Fruit fly (Drosophila melanogaster) whole organism, embryonic: ENCODE results near the gene CG14966.
A peak's percentile ranks its signal among the peaks of the same experiment; 100 is the strongest.

Source experiments
- Bgb ChIP-seq: fragments of 200-800 bp; sonication (Bioruptor generic); IDR thresholded peaks from 2 replicates; pipeline ENCODE4 v1.3.6; 2022; ENCODE audit warnings: missing biosample characterization, missing genetic modification characterization; ENCODE audit not compliant: partially characterized antibody
- CG11093 ChIP-seq: fragments of 200-800 bp; sonication (Bioruptor generic); IDR thresholded peaks from 3 replicates; pipeline ENCODE4 v1.3.6; 2022; ENCODE audit warnings: missing biosample characterization, missing genetic modification characterization
- CG15479 ChIP-seq: fragments of 200-800 bp; sonication (Bioruptor generic); optimal IDR thresholded peaks from 3 replicates; lab custom pipeline; 2019; ENCODE audit warnings: missing biosample characterization, mild to moderate bottlenecking, missing genetic modification characterization, moderate library complexity
- CG2116 ChIP-seq: fragments of 200-800 bp; sonication (Bioruptor generic); optimal IDR thresholded peaks from 3 replicates; lab custom pipeline; 2018; ENCODE audit warnings: missing biosample characterization, mild to moderate bottlenecking, missing genetic modification characterization
- CG2678 ChIP-seq: fragments of 200-800 bp; sonication (Bioruptor generic); optimal IDR thresholded peaks from 3 replicates; lab custom pipeline; 2019; ENCODE audit warnings: missing biosample characterization, mild to moderate bottlenecking, missing genetic modification characterization, moderate library complexity
- CG32772 ChIP-seq: fragments of 200-800 bp; sonication (Bioruptor generic); IDR thresholded peaks from 2 replicates; pipeline ENCODE4 v1.3.6; 2022; ENCODE audit warnings: missing biosample characterization, missing genetic modification characterization
- CG6683 ChIP-seq: fragments of 200-800 bp; sonication (Bioruptor generic); optimal IDR thresholded peaks from 2 replicates; lab custom pipeline; 2017; ENCODE audit warnings: missing biosample characterization, mild to moderate bottlenecking, missing genetic modification characterization, missing genetic modification reagents
- CG7271 ChIP-seq: fragments of 200-800 bp; sonication (Bioruptor generic); optimal IDR thresholded peaks from 2 replicates; lab custom pipeline; 2018; ENCODE audit warnings: missing biosample characterization, mild to moderate bottlenecking, missing genetic modification characterization, moderate library complexity
- CG7357 ChIP-seq: fragments of 200-800 bp; sonication (Bioruptor generic); IDR thresholded peaks from 3 replicates; pipeline ENCODE4 v1.3.6; 2022; ENCODE audit warnings: missing biosample characterization, missing genetic modification characterization
- Doc3 ChIP-seq: fragments of 200-800 bp; sonication (Bioruptor generic); IDR thresholded peaks from 3 replicates; pipeline ENCODE4 v1.3.6; 2022; ENCODE audit warnings: missing biosample characterization, missing genetic modification characterization; ENCODE audit not compliant: partially characterized antibody
- Dref ChIP-seq: fragments of 200-800 bp; sonication (Bioruptor generic); IDR thresholded peaks from 2 replicates; pipeline ENCODE4 v1.3.6; 2022; ENCODE audit warnings: missing biosample characterization, missing genetic modification characterization
- HLH54F ChIP-seq: fragments of 200-800 bp; sonication (Bioruptor generic); optimal IDR thresholded peaks from 3 replicates; lab custom pipeline; 2016; ENCODE audit warnings: missing biosample characterization, missing genetic modification characterization
- Hmx ChIP-seq: fragments of 200-800 bp; sonication (Bioruptor generic); optimal IDR thresholded peaks from 2 replicates; lab custom pipeline; 2016; ENCODE audit warnings: missing biosample characterization, missing genetic modification characterization
- Hr51 ChIP-seq, 2 experiments: fragments of 200-800 bp; sonication (Bioruptor generic); optimal IDR thresholded peaks; 2 replicates in 1 of 2; 3 replicates in 1 of 2; lab custom pipeline; 2016 to 2018; ENCODE audit warnings: missing biosample characterization in 2 of 2, missing genetic modification characterization in 2 of 2, mild to moderate bottlenecking in 1 of 2, moderate library complexity in 1 of 2
- Lim3 ChIP-seq: fragments of 200-800 bp; sonication (Bioruptor generic); IDR thresholded peaks from 2 replicates; pipeline ENCODE4 v1.3.6; 2022; ENCODE audit warnings: missing biosample characterization, missing genetic modification characterization
- MBD-R2 ChIP-seq: fragments of 200-800 bp; sonication (Bioruptor generic); IDR thresholded peaks from 2 replicates; pipeline ENCODE4 v1.3.6; 2022; ENCODE audit warnings: missing biosample characterization, missing genetic modification characterization
- NC2α ChIP-seq: fragments of 200-800 bp; sonication (Bioruptor generic); optimal IDR thresholded peaks from 2 replicates; lab custom pipeline; 2016; ENCODE audit warnings: missing biosample characterization, missing genetic modification characterization
- Rfx ChIP-seq: fragments of 200-800 bp; sonication (Bioruptor generic); IDR thresholded peaks from 2 replicates; pipeline ENCODE4 v1.3.6; 2022; ENCODE audit warnings: missing biosample characterization, missing genetic modification characterization
- Sin3A ChIP-seq: fragments of >200 bp; optimal IDR thresholded peaks from 2 replicates; lab custom pipeline; 2018
- ab ChIP-seq: fragments of 200-800 bp; sonication (Bioruptor generic); optimal IDR thresholded peaks from 2 replicates; lab custom pipeline; 2016; ENCODE audit warnings: missing biosample characterization, missing genetic modification characterization
- amos ChIP-seq: fragments of 200-800 bp; sonication (Bioruptor generic); IDR thresholded peaks from 2 replicates; pipeline ENCODE4 v1.3.6; 2022; ENCODE audit warnings: missing biosample characterization, missing genetic modification characterization; ENCODE audit not compliant: partially characterized antibody
- ato ChIP-seq: fragments of 200-800 bp; sonication (Bioruptor generic); IDR thresholded peaks from 2 replicates; pipeline ENCODE4 v1.3.6; 2022; ENCODE audit warnings: missing biosample characterization, missing genetic modification characterization; ENCODE audit not compliant: partially characterized antibody
- bigmax ChIP-seq: fragments of 200-800 bp; sonication (Bioruptor generic); optimal IDR thresholded peaks from 2 replicates; lab custom pipeline; 2018; ENCODE audit warnings: missing biosample characterization, mild to moderate bottlenecking, missing genetic modification characterization
- chn ChIP-seq: fragments of 200-800 bp; sonication (Bioruptor generic); optimal IDR thresholded peaks from 2 replicates; lab custom pipeline; 2016; ENCODE audit warnings: missing biosample characterization, missing genetic modification characterization
- hb ChIP-seq: fragments of 200-800 bp; sonication (Bioruptor generic); IDR thresholded peaks from 3 replicates; pipeline ENCODE4 v1.3.6; 2022; ENCODE audit warnings: missing biosample characterization, missing genetic modification characterization; ENCODE audit not compliant: partially characterized antibody
- hbn ChIP-seq: fragments of 200-800 bp; sonication (Bioruptor generic); IDR thresholded peaks from 2 replicates; pipeline ENCODE4 v1.3.6; 2022; ENCODE audit warnings: missing biosample characterization, missing genetic modification characterization; ENCODE audit not compliant: partially characterized antibody
- hkb ChIP-seq, 2 experiments: fragments of 200-800 bp in 1 of 2; fragments of >200 bp in 1 of 2; sonication (Bioruptor generic) in 1 of 2; IDR thresholded peaks in 1 of 2; optimal IDR thresholded peaks in 1 of 2; 2 replicates each; pipeline versions ENCODE4 v1.3.6 to Lab custom; 2017 to 2022; ENCODE audit warnings: missing biosample characterization in 1 of 2, missing genetic modification characterization in 1 of 2
- insv ChIP-seq, 2 experiments: fragments of 200-800 bp; sonication (Bioruptor generic); optimal IDR thresholded peaks; 3 replicates each; lab custom pipeline; 2016 to 2018; ENCODE audit warnings: missing biosample characterization in 2 of 2, missing genetic modification characterization in 2 of 2
- kni ChIP-seq: fragments of 200-800 bp; sonication (Bioruptor generic); optimal IDR thresholded peaks from 3 replicates; lab custom pipeline; 2017; ENCODE audit warnings: mild to moderate bottlenecking, missing biosample characterization, missing genetic modification reagents, missing genetic modification characterization
- lmd ChIP-seq: fragments of 200-800 bp; sonication (Bioruptor generic); IDR thresholded peaks from 2 replicates; pipeline ENCODE4 v1.3.6; 2022; ENCODE audit warnings: missing biosample characterization, missing genetic modification characterization
- pita ChIP-seq: fragments of 200-800 bp; sonication (Bioruptor generic); optimal IDR thresholded peaks from 2 replicates; lab custom pipeline; 2017; ENCODE audit warnings: missing biosample characterization, mild to moderate bottlenecking, missing genetic modification characterization
- rib ChIP-seq: fragments of 200-800 bp; sonication (Bioruptor generic); IDR thresholded peaks from 2 replicates; pipeline ENCODE4 v1.3.6; 2022; ENCODE audit warnings: missing biosample characterization, missing genetic modification characterization
- shn ChIP-seq: fragments of 200-800 bp; sonication (Bioruptor generic); optimal IDR thresholded peaks from 3 replicates; lab custom pipeline; 2016; ENCODE audit warnings: missing biosample characterization, missing genetic modification characterization
- sim ChIP-seq: fragments of 200-800 bp; sonication (Bioruptor generic); IDR thresholded peaks from 2 replicates; pipeline ENCODE4 v1.3.6; 2022; ENCODE audit warnings: missing biosample characterization, missing genetic modification characterization
- slou ChIP-seq: fragments of 200-800 bp; sonication (Bioruptor generic); optimal IDR thresholded peaks from 3 replicates; lab custom pipeline; 2016; ENCODE audit warnings: missing biosample characterization, missing genetic modification characterization
- tgo ChIP-seq: fragments of 200-800 bp; sonication (Bioruptor generic); IDR thresholded peaks from 3 replicates; pipeline ENCODE4 v1.3.6; 2022; ENCODE audit warnings: missing biosample characterization, missing genetic modification characterization
- wor ChIP-seq: fragments of 200-800 bp; sonication (Bioruptor generic); IDR thresholded peaks from 2 replicates; pipeline ENCODE4 v1.3.6; 2022; ENCODE audit warnings: missing biosample characterization, missing genetic modification characterization
- zen2 ChIP-seq: fragments of 200-800 bp; sonication (Bioruptor generic); IDR thresholded peaks from 3 replicates; pipeline ENCODE4 v1.3.6; 2022; ENCODE audit warnings: missing biosample characterization, missing genetic modification characterization; ENCODE audit not compliant: partially characterized antibody

Gene CG14966

DNA sequence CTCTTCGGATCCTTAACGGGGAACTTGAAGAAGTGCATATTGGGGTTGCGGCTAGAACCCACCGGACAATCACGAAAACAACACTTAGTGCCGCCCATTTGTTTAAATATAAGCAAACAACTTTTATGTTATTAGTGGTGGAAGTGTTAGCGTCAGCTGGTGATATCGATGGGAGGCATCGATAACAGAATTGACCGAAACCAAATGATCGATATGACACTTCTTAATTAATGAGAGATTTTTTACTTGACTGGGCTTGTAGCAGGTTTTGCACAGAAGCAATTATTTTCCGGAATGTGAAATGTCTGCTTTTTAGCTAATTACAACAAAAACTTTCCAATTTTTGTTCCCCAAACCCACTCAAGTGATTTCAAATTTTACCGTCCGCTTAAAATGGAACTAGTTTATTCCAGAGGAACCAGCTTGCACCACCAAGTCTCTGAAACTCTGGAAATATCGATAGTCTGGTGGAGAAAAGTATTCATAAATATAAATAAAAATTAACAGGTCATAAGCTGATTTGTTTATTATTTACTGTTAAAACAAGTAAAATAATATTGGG, 5.0 kb downstream of the CG14966 start, which contains the start of gene CG14965 (continued):
- TF ChIP-seq HLH54F (no peak), CG15479 (peak; percentile 79), hb (GFP tag; lab: Robert Waterston, UW) (peak; percentile 87), chn (GFP tag; lab: Kevin White, UChicago) (no peak), wor (GFP tag; lab: Robert Waterston, UW) (no peak), sim (GFP tag; lab: Robert Waterston, UW) (no peak), Lim3 (GFP tag; lab: Robert Waterston, UW) (no peak), bigmax (no peak), amos (peak; percentile 87), hkb (optimal IDR thresholded peaks at IDR 0.05; lab: Kevin White, UChicago) (peak; percentile 34), hkb (GFP tag; IDR thresholded peaks at IDR 0.05; lab: Robert Waterston, UW) (no peak), Bgb (GFP tag; lab: Robert Waterston, UW) (peak; percentile 89), MBD-R2 (GFP tag; lab: Robert Waterston, UW) (peak; percentile 62), ato (peak; percentile 75), ab (GFP tag; lab: Kevin White, UChicago) (no peak), insv (GFP tag; optimal IDR thresholded peaks at IDR 0.05; lab: Kevin White, UChicago) (no peak), CG7271 (tag; lab: Kevin White, UChicago) (no peak), Dref (GFP tag; lab: Robert Waterston, UW) (peak; percentile 84), Doc3 (peak; percentile 90), hbn (GFP tag; lab: Robert Waterston, UW) (peak; percentile 86), CG2116 (GFP tag; lab: Kevin White, UChicago) (peak; percentile 80), CG6683 (GFP tag; lab: Kevin White, UChicago) (no peak), Sin3A (lab: Kevin White, UChicago) (peak; percentile 84), zen2 (GFP tag; lab: Robert Waterston, UW) (peak; percentile 56; the same call in 1 of the 3 replicates)

DNA sequence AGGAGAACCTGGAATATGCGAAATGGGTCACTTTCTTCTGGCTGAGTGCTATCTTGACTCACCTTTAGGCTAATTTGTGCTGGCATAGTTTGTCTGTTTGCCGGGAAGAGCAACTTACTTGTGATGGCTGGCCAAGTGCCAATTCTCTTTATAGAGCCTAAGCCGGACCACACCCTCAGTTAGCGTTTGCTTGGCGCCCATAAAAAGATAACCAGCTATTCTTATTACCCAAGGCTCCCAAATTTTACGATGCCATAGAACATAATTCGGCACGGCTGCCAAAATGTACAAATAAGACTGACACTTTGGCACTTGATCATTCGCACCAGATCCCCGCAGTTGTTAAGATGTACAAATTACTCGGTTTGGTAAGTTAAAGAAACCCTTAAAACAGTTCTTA, 7.8 kb downstream of the CG14966 start, which contains the start of the genes CG42525 and CG14958:
TSS of gene CG42525 (minus strand) at position 101 of the 400 bp plus-strand sequence.
TSS of gene CG14958 (plus strand) at position 332 of the 400 bp plus-strand sequence.
- TF ChIP-seq shn (GFP tag; lab: Kevin White, UChicago): no peak
- no peak for TF ChIP-seq pita (GFP tag; lab: Kevin White, UChicago)
- TF ChIP-seq CG2678: no peak
- no peak for TF ChIP-seq rib (GFP tag; lab: Robert Waterston, UW)
- no peak for TF ChIP-seq Hmx (GFP tag; lab: Kevin White, UChicago)
- TF ChIP-seq NC2α (GFP tag; lab: Kevin White, UChicago): no peak
- no peak for TF ChIP-seq lmd
- no peak for TF ChIP-seq slou
- no peak for TF ChIP-seq bigmax
- no peak for TF ChIP-seq Hr51 (GFP tag; optimal IDR thresholded peaks at IDR 0.05; lab: Kevin White, UChicago)
- no peak for TF ChIP-seq CG32772 (GFP tag; lab: Robert Waterston, UW)
- no peak for TF ChIP-seq kni (GFP tag; lab: Kevin White, UChicago)
- TF ChIP-seq, all 482 proteins: peak for 0

- no peak for TF ChIP-seq CG7357
- TF ChIP-seq tgo (GFP tag; lab: Robert Waterston, UW): no peak
- TF ChIP-seq Rfx (GFP tag; lab: Robert Waterston, UW): 0 out of 2 replicates have a peak, but pooled peaks have one; percentile 12
- no peak for TF ChIP-seq CG11093 (GFP tag; lab: Robert Waterston, UW)
- TF ChIP-seq, all 482 proteins: peak for 1
Measured at dm6 chr3L:3187263-3187662, 10.2 kb downstream of the CG14966 start, which contains the start of gene CG14957. Gene CG14957 (plus strand): TSS chr3L:3187563.
